Comparison of ENCODE assay signal across 1 fruit fly cellular context in the genomic region with DNA sequence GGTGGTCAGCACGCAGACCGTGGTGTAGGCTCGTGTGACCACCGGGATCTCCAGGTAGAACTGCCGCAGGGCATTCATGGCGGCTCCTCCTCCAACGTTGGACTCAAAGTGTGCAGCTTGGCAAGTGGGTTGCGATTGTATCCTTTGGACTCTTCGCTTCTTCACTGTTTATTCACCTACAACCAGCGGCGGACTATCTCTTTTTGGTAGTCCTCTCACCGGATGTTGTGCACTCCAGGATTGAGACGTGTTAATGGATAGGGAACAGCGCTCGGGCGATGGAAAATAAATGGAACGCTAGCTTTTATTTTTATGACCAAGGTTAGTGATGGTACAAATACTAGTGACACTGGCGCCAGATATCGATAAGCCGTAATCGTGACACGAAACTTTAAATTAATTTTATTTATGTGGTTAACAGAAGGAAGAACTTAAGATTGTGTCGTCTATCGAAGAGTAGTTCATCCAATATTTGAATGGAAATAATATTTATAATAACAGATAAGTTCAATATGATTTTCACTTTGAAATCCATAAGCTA.
TF ChIP-seq lines count a peak whose summit lies in the region.

Gene Der-2 (minus strand): TSS at position 347 of the 541 bp plus-strand sequence.

TF ChIP-seq in whole organism, embryonic, 481 proteins besides CTCF, POLR2A, EP300 and RAD21 (continued from another document):
- TF ChIP-seq gfzf (GFP tag; optimal IDR thresholded peaks at IDR 0.05; lab: Kevin White, UChicago), result no peak
- no peak for TF ChIP-seq CG3407 (GFP tag; optimal IDR thresholded peaks at IDR 0.05; lab: Kevin White, UChicago)
- TF ChIP-seq unc-4 (GFP tag; IDR thresholded peaks at IDR 0.05; lab: Robert Waterston, UW; ENCODE audit: partially characterized antibody), result peak; percentile 93
- TF ChIP-seq CG17359 (tag; optimal IDR thresholded peaks at IDR 0.05; lab: Kevin White, UChicago), result no peak
- no peak for TF ChIP-seq CG9215 (GFP tag; IDR thresholded peaks at IDR 0.05; lab: Robert Waterston, UW)
- no peak for TF ChIP-seq fd96Cb (tag; optimal IDR thresholded peaks at IDR 0.05; lab: Kevin White, UChicago)
- no peak for TF ChIP-seq CG5245 (GFP tag; optimal IDR thresholded peaks at IDR 0.05; lab: Kevin White, UChicago)
- no peak for TF ChIP-seq gro (GFP tag; optimal IDR thresholded peaks at IDR 0.05; lab: Kevin White, UChicago)
- TF ChIP-seq mld (GFP tag; IDR thresholded peaks at IDR 0.05; lab: Robert Waterston, UW; ENCODE audit: partially characterized antibody), result peak; percentile 87
- no peak for TF ChIP-seq ttk (GFP tag; IDR thresholded peaks at IDR 0.05; lab: Robert Waterston, UW)
- no peak for TF ChIP-seq bigmax (GFP tag; optimal IDR thresholded peaks at IDR 0.05; lab: Kevin White, UChicago)
- no peak for TF ChIP-seq chn (GFP tag; optimal IDR thresholded peaks at IDR 0.05; lab: Kevin White, UChicago)
- TF ChIP-seq CG2116 (GFP tag; optimal IDR thresholded peaks at IDR 0.05; lab: Kevin White, UChicago), result peak; percentile 8
- no peak for TF ChIP-seq lilli (GFP tag; optimal IDR thresholded peaks at IDR 0.05; lab: Kevin White, UChicago)
- no peak for TF ChIP-seq gce (GFP tag; IDR thresholded peaks at IDR 0.05; lab: Robert Waterston, UW)
- no peak for TF ChIP-seq CrebB (tag; optimal IDR thresholded peaks at IDR 0.05; lab: Kevin White, UChicago)
- TF ChIP-seq nerfin-2 (GFP tag; IDR thresholded peaks at IDR 0.05; lab: Robert Waterston, UW; ENCODE audit: partially characterized antibody), result peak; percentile 64
- no peak for TF ChIP-seq Mad (GFP tag; optimal IDR thresholded peaks at IDR 0.05; lab: Kevin White, UChicago)
- no peak for TF ChIP-seq CG18764 (GFP tag; optimal IDR thresholded peaks at IDR 0.05; lab: Kevin White, UChicago)
- TF ChIP-seq CG3838 (GFP tag; optimal IDR thresholded peaks at IDR 0.05; lab: Kevin White, UChicago), result no peak
- TF ChIP-seq CG11696 (GFP tag; IDR thresholded peaks at IDR 0.05; lab: Robert Waterston, UW), result no peak
- no peak for TF ChIP-seq slp2 (GFP tag; optimal IDR thresholded peaks at IDR 0.05; lab: Kevin White, UChicago)
- peak; percentile 85 for TF ChIP-seq E2f2 (GFP tag; IDR thresholded peaks at IDR 0.05; lab: Robert Waterston, UW)
- TF ChIP-seq Rfx (GFP tag; IDR thresholded peaks at IDR 0.05; lab: Robert Waterston, UW), result no peak
- TF ChIP-seq row (GFP tag; IDR thresholded peaks at IDR 0.05; lab: Robert Waterston, UW), result peak; percentile 52; the same call in 2 of the 3 replicates
- TF ChIP-seq CG34224 (GFP tag; IDR thresholded peaks at IDR 0.05; lab: Robert Waterston, UW; ENCODE audit: partially characterized antibody), result peak; percentile 96
- TF ChIP-seq Pdp1 (GFP tag; optimal IDR thresholded peaks at IDR 0.05; lab: Kevin White, UChicago), result no peak
- TF ChIP-seq esg (GFP tag; conservative IDR thresholded peaks at IDR 0.05; lab: Robert Waterston, UW), result no peak
- TF ChIP-seq Med (GFP tag; lab: Kevin White, UChicago), result peak; percentile 66
- TF ChIP-seq exex (tag; optimal IDR thresholded peaks at IDR 0.05; lab: Kevin White, UChicago), result no peak
- TF ChIP-seq CG14860 (GFP tag; IDR thresholded peaks at IDR 0.05; lab: Robert Waterston, UW; ENCODE audit: partially characterized antibody), result peak; percentile 74
- TF ChIP-seq Fer2 (tag; optimal IDR thresholded peaks at IDR 0.05; lab: Kevin White, UChicago), result no peak
- TF ChIP-seq MESR4 (GFP tag; optimal IDR thresholded peaks at IDR 0.05; lab: Kevin White, UChicago), result peak; percentile 61
- peak; percentile 40 for TF ChIP-seq trem (tag; optimal IDR thresholded peaks at IDR 0.05; lab: Kevin White, UChicago)
- no peak for TF ChIP-seq Lim3 (GFP tag; IDR thresholded peaks at IDR 0.05; lab: Robert Waterston, UW)
- TF ChIP-seq CG18599 (GFP tag; optimal IDR thresholded peaks at IDR 0.05; lab: Kevin White, UChicago), result no peak
- TF ChIP-seq D19A (tag; optimal IDR thresholded peaks at IDR 0.05; lab: Kevin White, UChicago), result no peak
- TF ChIP-seq vvl (GFP tag; IDR thresholded peaks at IDR 0.05; lab: Robert Waterston, UW), result 0 out of 2 replicates have a peak, but pooled peaks have one; percentile 32
- peak; percentile 49 for TF ChIP-seq CG4617 (GFP tag; optimal IDR thresholded peaks at IDR 0.05; lab: Kevin White, UChicago; ENCODE audit: borderline replicate concordance)
- TF ChIP-seq sna (GFP tag; IDR thresholded peaks at IDR 0.05; lab: Robert Waterston, UW; ENCODE audit: partially characterized antibody), result peak; percentile 97
- TF ChIP-seq odd (GFP tag; optimal IDR thresholded peaks at IDR 0.05; lab: Kevin White, UChicago), result no peak
- no peak for TF ChIP-seq CG3163 (GFP tag; optimal IDR thresholded peaks at IDR 0.05; lab: Kevin White, UChicago)
- no peak for TF ChIP-seq CG9609 (GFP tag; optimal IDR thresholded peaks at IDR 0.05; lab: Kevin White, UChicago)
- no peak for TF ChIP-seq klu (GFP tag; IDR thresholded peaks at IDR 0.05; lab: Robert Waterston, UW)
- TF ChIP-seq insv (GFP tag; optimal IDR thresholded peaks at IDR 0.05; lab: Kevin White, UChicago), result no peak
- TF ChIP-seq CG7928 (GFP tag; optimal IDR thresholded peaks at IDR 0.05; lab: Kevin White, UChicago), result no peak
- peak; percentile 92 for TF ChIP-seq Bgb (GFP tag; IDR thresholded peaks at IDR 0.05; lab: Robert Waterston, UW; ENCODE audit: partially characterized antibody)
- no peak for TF ChIP-seq CG2202 (tag; optimal IDR thresholded peaks at IDR 0.05; lab: Kevin White, UChicago)
- peak; percentile 1 for TF ChIP-seq nmo (GFP tag; optimal IDR thresholded peaks at IDR 0.05; lab: Kevin White, UChicago)
- no peak for TF ChIP-seq croc (GFP tag; conservative IDR thresholded peaks at IDR 0.05; lab: Robert Waterston, UW)
- TF ChIP-seq Tbp (GFP tag; optimal IDR thresholded peaks at IDR 0.05; lab: Kevin White, UChicago), result no peak
- TF ChIP-seq CG1233 (GFP tag; optimal IDR thresholded peaks at IDR 0.05; lab: Kevin White, UChicago), result no peak
- peak; percentile 91 for TF ChIP-seq Scr (GFP tag; IDR thresholded peaks at IDR 0.05; lab: Robert Waterston, UW; ENCODE audit: partially characterized antibody)
- TF ChIP-seq tna (GFP tag; IDR thresholded peaks at IDR 0.05; lab: Robert Waterston, UW; ENCODE audit: partially characterized antibody), result peak; percentile 83
- TF ChIP-seq CG8089 (GFP tag; optimal IDR thresholded peaks at IDR 0.05; lab: Kevin White, UChicago), result no peak
- TF ChIP-seq CG42726 (GFP tag; IDR thresholded peaks at IDR 0.05; lab: Robert Waterston, UW; ENCODE audit: partially characterized antibody), result peak; percentile 86
- no peak for TF ChIP-seq aop (GFP tag; IDR thresholded peaks at IDR 0.05; lab: Robert Waterston, UW)
- TF ChIP-seq Dll (GFP tag; IDR thresholded peaks at IDR 0.05; lab: Robert Waterston, UW; ENCODE audit: partially characterized antibody), result peak; percentile 94
- TF ChIP-seq CG14710 (tag; optimal IDR thresholded peaks at IDR 0.05; lab: Kevin White, UChicago), result no peak
- peak; percentile 78 for TF ChIP-seq vnd (GFP tag; IDR thresholded peaks at IDR 0.05; lab: Robert Waterston, UW; ENCODE audit: partially characterized antibody)
- TF ChIP-seq HHEX (GFP tag; optimal IDR thresholded peaks at IDR 0.05; lab: Kevin White, UChicago), result no peak
- peak; percentile 67 for TF ChIP-seq Ets65A (GFP tag; lab: Kevin White, UChicago)
- peak; percentile 93 for TF ChIP-seq zen2 (GFP tag; IDR thresholded peaks at IDR 0.05; lab: Robert Waterston, UW; ENCODE audit: partially characterized antibody)
- no peak for TF ChIP-seq sqz (GFP tag; optimal IDR thresholded peaks at IDR 0.05; lab: Kevin White, UChicago)
- no peak for TF ChIP-seq ash1 (GFP tag; optimal IDR thresholded peaks at IDR 0.05; lab: Kevin White, UChicago)
- TF ChIP-seq sim (GFP tag; IDR thresholded peaks at IDR 0.05; lab: Robert Waterston, UW), result no peak
- peak; percentile 97 for TF ChIP-seq CG13287 (GFP tag; IDR thresholded peaks at IDR 0.05; lab: Robert Waterston, UW; ENCODE audit: partially characterized antibody)
- no peak for TF ChIP-seq CG10654 (GFP tag; optimal IDR thresholded peaks at IDR 0.05; lab: Kevin White, UChicago)
- TF ChIP-seq jigr1 (GFP tag; IDR thresholded peaks at IDR 0.05; lab: Robert Waterston, UW), result no peak
- no peak for TF ChIP-seq repo (GFP tag; optimal IDR thresholded peaks at IDR 0.05; lab: Kevin White, UChicago)
- TF ChIP-seq CG31441 (GFP tag; IDR thresholded peaks at IDR 0.05; lab: Robert Waterston, UW), result no peak
- peak; percentile 75 for TF ChIP-seq Dref (GFP tag; IDR thresholded peaks at IDR 0.05; lab: Robert Waterston, UW)
- TF ChIP-seq MBD-R2 (GFP tag; IDR thresholded peaks at IDR 0.05; lab: Robert Waterston, UW), result peak; percentile 77
- TF ChIP-seq Opbp (GFP tag; IDR thresholded peaks at IDR 0.05; lab: Robert Waterston, UW; ENCODE audit: partially characterized antibody), result peak; percentile 91
- TF ChIP-seq crp (GFP tag; optimal IDR thresholded peaks at IDR 0.05; lab: Kevin White, UChicago), result no peak
- no peak for TF ChIP-seq ATbp (GFP tag; optimal IDR thresholded peaks at IDR 0.05; lab: Kevin White, UChicago)
- TF ChIP-seq sd (tag; optimal IDR thresholded peaks at IDR 0.05; lab: Kevin White, UChicago), result no peak
- peak; percentile 95 for TF ChIP-seq Doc3 (GFP tag; IDR thresholded peaks at IDR 0.05; lab: Robert Waterston, UW; ENCODE audit: partially characterized antibody)
- TF ChIP-seq Gsc (GFP tag; IDR thresholded peaks at IDR 0.05; lab: Robert Waterston, UW), result no peak
- TF ChIP-seq HLH4C (GFP tag; IDR thresholded peaks at IDR 0.05; lab: Robert Waterston, UW; ENCODE audit: partially characterized antibody), result peak; percentile 83
- TF ChIP-seq seq (GFP tag; IDR thresholded peaks at IDR 0.05; lab: Robert Waterston, UW), result no peak
- no peak for TF ChIP-seq bab2 (GFP tag; optimal IDR thresholded peaks at IDR 0.05; lab: Kevin White, UChicago)
- TF ChIP-seq CG2889 (GFP tag; IDR thresholded peaks at IDR 0.05; lab: Robert Waterston, UW), result no peak
- no peak for TF ChIP-seq CG14014 (GFP tag; IDR thresholded peaks at IDR 0.05; lab: Robert Waterston, UW)
- TF ChIP-seq CG32772 (GFP tag; IDR thresholded peaks at IDR 0.05; lab: Robert Waterston, UW), result no peak
- peak; percentile 30 for TF ChIP-seq CG3995 (GFP tag; optimal IDR thresholded peaks at IDR 0.05; lab: Kevin White, UChicago)
- TF ChIP-seq amos (GFP tag; IDR thresholded peaks at IDR 0.05; lab: Robert Waterston, UW; ENCODE audit: partially characterized antibody), result peak; percentile 89
- TF ChIP-seq CG18262 (tag; optimal IDR thresholded peaks at IDR 0.05; lab: Kevin White, UChicago), result no peak
- no peak for TF ChIP-seq CG11695 (GFP tag; IDR thresholded peaks at IDR 0.05; lab: Robert Waterston, UW)
- no peak for TF ChIP-seq ro (GFP tag; IDR thresholded peaks at IDR 0.05; lab: Robert Waterston, UW)
- no peak for TF ChIP-seq CG3065 (GFP tag; optimal IDR thresholded peaks at IDR 0.05; lab: Kevin White, UChicago)
- peak; percentile 92; the same call in 3 of the 4 replicates for TF ChIP-seq chinmo (GFP tag; IDR thresholded peaks at IDR 0.05; lab: Robert Waterston, UW; ENCODE audit: partially characterized antibody)
- no peak for TF ChIP-seq CG16863 (GFP tag; optimal IDR thresholded peaks at IDR 0.05; lab: Kevin White, UChicago)
- no peak for TF ChIP-seq Rx (GFP tag; IDR thresholded peaks at IDR 0.05; lab: Robert Waterston, UW)
- 0 out of 2 replicates have a peak, but pooled peaks have one; percentile 3 for TF ChIP-seq CG9932 (GFP tag; IDR thresholded peaks at IDR 0.05; lab: Robert Waterston, UW)
- no peak for TF ChIP-seq Nf-YA (GFP tag; IDR thresholded peaks at IDR 0.05; lab: Robert Waterston, UW)
- TF ChIP-seq CG7963 (GFP tag; IDR thresholded peaks at IDR 0.05; lab: Robert Waterston, UW; ENCODE audit: partially characterized antibody), result peak; percentile 77
- no peak for TF ChIP-seq Hr39 (optimal IDR thresholded peaks at IDR 0.05; lab: Kevin White, UChicago)
- no peak for TF ChIP-seq CG1647 (GFP tag; optimal IDR thresholded peaks at IDR 0.05; lab: Kevin White, UChicago)
- TF ChIP-seq ranshi (GFP tag; IDR thresholded peaks at IDR 0.05; lab: Robert Waterston, UW), result no peak
- peak; percentile 90 for TF ChIP-seq hbn (GFP tag; IDR thresholded peaks at IDR 0.05; lab: Robert Waterston, UW; ENCODE audit: partially characterized antibody)
- TF ChIP-seq CG6272 (GFP tag; IDR thresholded peaks at IDR 0.05; lab: Robert Waterston, UW), result no peak
- no peak for TF ChIP-seq CG13123 (GFP tag; optimal IDR thresholded peaks at IDR 0.05; lab: Kevin White, UChicago)
- peak; percentile 42 for TF ChIP-seq pzg (GFP tag; optimal IDR thresholded peaks at IDR 0.05; lab: Kevin White, UChicago)
- TF ChIP-seq Sry-δ (GFP tag; optimal IDR thresholded peaks at IDR 0.05; lab: Kevin White, UChicago), result peak; percentile 89
- peak; percentile 75; the same call in 2 of the 3 replicates for TF ChIP-seq hb (GFP tag; IDR thresholded peaks at IDR 0.05; lab: Robert Waterston, UW; ENCODE audit: partially characterized antibody)
- TF ChIP-seq ase (GFP tag; IDR thresholded peaks at IDR 0.05; lab: Robert Waterston, UW), result no peak
- no peak for TF ChIP-seq CG17568 (GFP tag; optimal IDR thresholded peaks at IDR 0.05; lab: Kevin White, UChicago)
- peak; percentile 81 for TF ChIP-seq Dp (GFP tag; optimal IDR thresholded peaks at IDR 0.05; lab: Kevin White, UChicago)
- TF ChIP-seq CG2129 (GFP tag; IDR thresholded peaks at IDR 0.05; lab: Robert Waterston, UW; ENCODE audit: partially characterized antibody), result peak; percentile 80
- no peak for TF ChIP-seq bsh (GFP tag; optimal IDR thresholded peaks at IDR 0.05; lab: Kevin White, UChicago)
- peak; percentile 77 for TF ChIP-seq BEAF-32 (GFP tag; optimal IDR thresholded peaks at IDR 0.05; lab: Kevin White, UChicago)
- TF ChIP-seq Eip74EF (GFP tag; optimal IDR thresholded peaks at IDR 0.05; lab: Kevin White, UChicago), result no peak
- TF ChIP-seq grau (tag; optimal IDR thresholded peaks at IDR 0.05; lab: Kevin White, UChicago), result no peak
- no peak for TF ChIP-seq CG12104 (GFP tag; optimal IDR thresholded peaks at IDR 0.05; lab: Kevin White, UChicago)
- TF ChIP-seq mirr (GFP tag; optimal IDR thresholded peaks at IDR 0.05; lab: Kevin White, UChicago), result no peak
- TF ChIP-seq CG17912 (GFP tag; optimal IDR thresholded peaks at IDR 0.05; lab: Kevin White, UChicago), result no peak
- TF ChIP-seq bcd (GFP tag; optimal IDR thresholded peaks at IDR 0.05; lab: Kevin White, UChicago), result no peak
